Fruit fly (Drosophila melanogaster) whole organism, embryonic: Measurements from ENCODE around the gene Oatp74D.

Experiments
- Abd-B ChIP-seq: fragments of 200-800 bp; sonication (Bioruptor generic); optimal IDR thresholded peaks from 2 replicates; lab custom pipeline; 2018; ENCODE audit warnings: missing biosample characterization, mild to moderate bottlenecking, missing genetic modification characterization, moderate library complexity
- Adf1 ChIP-seq: fragments of 200-800 bp; sonication (Bioruptor generic); IDR thresholded peaks from 2 replicates; pipeline ENCODE4 v1.3.6; 2022; ENCODE audit warnings: missing biosample characterization, missing genetic modification characterization
- Atf6 ChIP-seq: fragments of 200-800 bp; sonication (Bioruptor generic); IDR thresholded peaks from 2 replicates; pipeline ENCODE4 v1.3.6; 2022; ENCODE audit warnings: missing biosample characterization, missing genetic modification characterization
- CG10321 ChIP-seq: fragments of 200-800 bp; sonication (Bioruptor generic); IDR thresholded peaks from 2 replicates; pipeline ENCODE4 v1.3.6; 2022; ENCODE audit warnings: missing biosample characterization, missing genetic modification characterization
- CG10979 ChIP-seq: fragments of 200-800 bp; sonication (Bioruptor generic); optimal IDR thresholded peaks from 2 replicates; lab custom pipeline; 2018; ENCODE audit warnings: missing biosample characterization, mild to moderate bottlenecking, missing genetic modification characterization, moderate library complexity
- CG11398 ChIP-seq: fragments of 200-800 bp; sonication (Bioruptor generic); optimal IDR thresholded peaks from 2 replicates; lab custom pipeline; 2016; ENCODE audit warnings: missing biosample characterization, missing genetic modification characterization
- CG11696 ChIP-seq: fragments of 200-800 bp; sonication (Bioruptor generic); IDR thresholded peaks from 2 replicates; pipeline ENCODE4 v1.3.6; 2022; ENCODE audit warnings: missing biosample characterization, missing genetic modification characterization
- CG12071 ChIP-seq: fragments of 200-800 bp; sonication (Bioruptor generic); optimal IDR thresholded peaks from 3 replicates; lab custom pipeline; 2018; ENCODE audit warnings: missing biosample characterization, mild to moderate bottlenecking, missing genetic modification characterization
- CG14667 ChIP-seq: fragments of 200-800 bp; sonication (Bioruptor generic); IDR thresholded peaks from 2 replicates; pipeline ENCODE4 v1.3.6; 2022; ENCODE audit warnings: missing biosample characterization, missing genetic modification characterization
- CG14710 ChIP-seq: fragments of 200-800 bp; sonication (Bioruptor generic); optimal IDR thresholded peaks from 3 replicates; lab custom pipeline; 2019; ENCODE audit warnings: missing biosample characterization, mild to moderate bottlenecking, missing genetic modification characterization, moderate library complexity
- CG1603 ChIP-seq: fragments of 200-800 bp; sonication (Bioruptor generic); optimal IDR thresholded peaks from 2 replicates; lab custom pipeline; 2019; ENCODE audit warnings: missing biosample characterization, mild to moderate bottlenecking, missing genetic modification characterization, moderate library complexity
- CG16863 ChIP-seq: fragments of 200-800 bp; sonication (Bioruptor generic); optimal IDR thresholded peaks from 3 replicates; lab custom pipeline; 2016; ENCODE audit warnings: missing biosample characterization, missing genetic modification characterization
- CG17328 ChIP-seq: fragments of 200-800 bp; sonication (Bioruptor generic); IDR thresholded peaks from 2 replicates; pipeline ENCODE4 v1.3.6; 2022; ENCODE audit warnings: missing biosample characterization, missing genetic modification characterization
- CG17912 ChIP-seq: fragments of 200-800 bp; sonication (Bioruptor generic); optimal IDR thresholded peaks from 2 replicates; lab custom pipeline; 2018; ENCODE audit warnings: missing biosample characterization, mild to moderate bottlenecking, missing genetic modification characterization
- CG1832 ChIP-seq: fragments of 200-800 bp; sonication (Bioruptor generic); optimal IDR thresholded peaks from 2 replicates; lab custom pipeline; 2017; ENCODE audit warnings: missing biosample characterization, mild to moderate bottlenecking, missing genetic modification characterization, inconsistent platforms
- CG2116 ChIP-seq: fragments of 200-800 bp; sonication (Bioruptor generic); optimal IDR thresholded peaks from 3 replicates; lab custom pipeline; 2018; ENCODE audit warnings: missing biosample characterization, mild to moderate bottlenecking, missing genetic modification characterization
- CG2199 ChIP-seq: fragments of 200-800 bp; sonication (Bioruptor generic); IDR thresholded peaks from 3 replicates; pipeline ENCODE4 v1.3.6; 2022; ENCODE audit warnings: missing biosample characterization, missing genetic modification characterization
- CG2202 ChIP-seq: fragments of 200-800 bp; sonication (Bioruptor generic); optimal IDR thresholded peaks from 2 replicates; lab custom pipeline; 2018; ENCODE audit warnings: missing biosample characterization, mild to moderate bottlenecking, missing genetic modification characterization
- CG3838 ChIP-seq: fragments of 200-800 bp; sonication (Bioruptor generic); optimal IDR thresholded peaks from 3 replicates; lab custom pipeline; 2016; ENCODE audit warnings: missing biosample characterization, missing genetic modification characterization
- CG4404 ChIP-seq: fragments of 200-800 bp; sonication (Bioruptor generic); IDR thresholded peaks from 2 replicates; pipeline ENCODE4 v1.3.6; 2022; ENCODE audit warnings: missing biosample characterization, missing genetic modification characterization
- CG8290 ChIP-seq, 3 experiments: fragments of 200-800 bp; sonication (Bioruptor generic); optimal IDR thresholded peaks; 2 replicates each; lab custom pipeline; 2016 to 2019; ENCODE audit warnings: missing biosample characterization in 3 of 3, missing genetic modification characterization in 3 of 3, mild to moderate bottlenecking in 2 of 3, moderate library complexity in 1 of 3
- CG8359 ChIP-seq: fragments of 200-800 bp; sonication (Bioruptor generic); optimal IDR thresholded peaks from 2 replicates; lab custom pipeline; 2017; ENCODE audit warnings: missing biosample characterization, mild to moderate bottlenecking, missing genetic modification characterization, borderline replicate concordance
- CG8388 ChIP-seq: fragments of 200-800 bp; sonication (Bioruptor generic); optimal IDR thresholded peaks from 2 replicates; lab custom pipeline; 2019; ENCODE audit warnings: missing biosample characterization, mild to moderate bottlenecking, missing genetic modification characterization, moderate library complexity
- Dek ChIP-seq: fragments of 200-800 bp; sonication (Bioruptor generic); optimal IDR thresholded peaks from 3 replicates; lab custom pipeline; 2019; ENCODE audit warnings: missing biosample characterization, mild to moderate bottlenecking, missing genetic modification characterization, moderate library complexity
- Fer2 ChIP-seq: fragments of 200-800 bp; sonication (Bioruptor generic); optimal IDR thresholded peaks from 2 replicates; lab custom pipeline; 2018; ENCODE audit warnings: missing biosample characterization, mild to moderate bottlenecking, missing genetic modification characterization, moderate library complexity
- HLHmδ ChIP-seq: fragments of 200-800 bp; sonication (Bioruptor generic); optimal IDR thresholded peaks from 2 replicates; lab custom pipeline; 2018; ENCODE audit warnings: missing biosample characterization, mild to moderate bottlenecking, missing genetic modification characterization, moderate library complexity
- Hsf ChIP-seq: fragments of 200-800 bp; sonication (Bioruptor generic); optimal IDR thresholded peaks from 3 replicates; lab custom pipeline; 2016; ENCODE audit warnings: missing biosample characterization, missing genetic modification characterization
- MESR4 ChIP-seq: fragments of 200-800 bp; sonication (Bioruptor generic); optimal IDR thresholded peaks from 2 replicates; lab custom pipeline; 2018; ENCODE audit warnings: missing biosample characterization, mild to moderate bottlenecking, missing genetic modification characterization, moderate library complexity
- Sox102F ChIP-seq: fragments of 200-800 bp; sonication (Bioruptor generic); optimal IDR thresholded peaks from 2 replicates; lab custom pipeline; 2018; ENCODE audit warnings: missing biosample characterization, mild to moderate bottlenecking, missing genetic modification characterization, moderate library complexity
- aop ChIP-seq: fragments of 200-800 bp; sonication (Bioruptor generic); IDR thresholded peaks from 2 replicates; pipeline ENCODE4 v1.3.6; 2022; ENCODE audit warnings: missing biosample characterization, missing genetic modification characterization
- br ChIP-seq: fragments of >200 bp; optimal IDR thresholded peaks from 2 replicates; lab custom pipeline; 2017
- crol ChIP-seq: fragments of 200-800 bp; sonication (Bioruptor generic); IDR thresholded peaks from 2 replicates; pipeline ENCODE4 v1.3.6; 2022; ENCODE audit warnings: missing biosample characterization, missing genetic modification characterization
- cwo ChIP-seq: fragments of 200-800 bp; sonication (Bioruptor generic); optimal IDR thresholded peaks from 3 replicates; lab custom pipeline; 2017; ENCODE audit warnings: missing biosample characterization, missing genetic modification characterization, mild to moderate bottlenecking, moderate library complexity, missing genetic modification reagents
- dmrt99B ChIP-seq: fragments of 200-800 bp; sonication (Bioruptor generic); optimal IDR thresholded peaks from 2 replicates; lab custom pipeline; 2018; ENCODE audit warnings: missing biosample characterization, mild to moderate bottlenecking, missing genetic modification characterization, moderate library complexity
- fd3F ChIP-seq: fragments of 200-800 bp; sonication (Bioruptor generic); optimal IDR thresholded peaks from 2 replicates; lab custom pipeline; 2018; ENCODE audit warnings: missing biosample characterization, mild to moderate bottlenecking, missing genetic modification characterization, moderate library complexity
- gt ChIP-seq: fragments of 200-800 bp; sonication (Bioruptor generic); IDR thresholded peaks from 2 replicates; pipeline ENCODE4 v1.3.6; 2022; ENCODE audit warnings: missing biosample characterization, missing genetic modification characterization
- her ChIP-seq: fragments of 200-800 bp; sonication (Bioruptor generic); optimal IDR thresholded peaks from 2 replicates; lab custom pipeline; 2016; ENCODE audit warnings: missing biosample characterization, missing genetic modification characterization
- kah ChIP-seq: fragments of 200-800 bp; sonication (Bioruptor generic); optimal IDR thresholded peaks from 2 replicates; lab custom pipeline; 2018; ENCODE audit warnings: missing biosample characterization, mild to moderate bottlenecking, missing genetic modification characterization
- knrl ChIP-seq: fragments of 200-800 bp; sonication (Bioruptor generic); IDR thresholded peaks from 3 replicates; pipeline ENCODE4 v1.3.6; 2022; ENCODE audit warnings: missing biosample characterization, missing genetic modification characterization; ENCODE audit not compliant: partially characterized antibody
- oc ChIP-seq: fragments of 200-800 bp; sonication (Bioruptor generic); optimal IDR thresholded peaks from 2 replicates; lab custom pipeline; 2018; ENCODE audit warnings: missing biosample characterization, mild to moderate bottlenecking, missing genetic modification characterization, moderate library complexity
- pros ChIP-seq: fragments of 200-800 bp; sonication (Bioruptor generic); optimal IDR thresholded peaks from 3 replicates; lab custom pipeline; 2019; ENCODE audit warnings: missing biosample characterization, mild to moderate bottlenecking, missing genetic modification characterization, moderate library complexity
- row ChIP-seq: fragments of 200-800 bp; sonication (Bioruptor generic); IDR thresholded peaks from 3 replicates; pipeline ENCODE4 v1.3.6; 2022; ENCODE audit warnings: missing biosample characterization, missing genetic modification characterization
- sima ChIP-seq: fragments of 200-800 bp; sonication (Bioruptor generic); optimal IDR thresholded peaks from 2 replicates; lab custom pipeline; 2016; ENCODE audit warnings: missing biosample characterization, missing genetic modification characterization
- tio ChIP-seq: fragments of 200-800 bp; sonication (Bioruptor generic); optimal IDR thresholded peaks from 2 replicates; lab custom pipeline; 2017; ENCODE audit warnings: missing biosample characterization, missing genetic modification characterization, inconsistent platforms
- trem ChIP-seq: fragments of 200-800 bp; optimal IDR thresholded peaks from 3 replicates; lab custom pipeline; 2019; ENCODE audit warnings: missing biosample characterization, mild to moderate bottlenecking, missing genetic modification characterization, moderate library complexity
- trh ChIP-seq: fragments of 200-800 bp; sonication (Bioruptor generic); optimal IDR thresholded peaks from 2 replicates; lab custom pipeline; 2016; ENCODE audit warnings: missing biosample characterization, missing genetic modification characterization
- tup ChIP-seq: fragments of 200-800 bp; sonication (Bioruptor generic); optimal IDR thresholded peaks from 2 replicates; lab custom pipeline; 2016; ENCODE audit warnings: missing biosample characterization, mild to moderate bottlenecking, missing genetic modification characterization, moderate library complexity
- vvl ChIP-seq: fragments of 200-800 bp; sonication (Bioruptor generic); IDR thresholded peaks from 2 replicates; pipeline ENCODE4 v1.3.6; 2022; ENCODE audit warnings: missing biosample characterization, missing genetic modification characterization
- z ChIP-seq: fragments of 200-800 bp; sonication (Bioruptor generic); IDR thresholded peaks from 3 replicates; pipeline ENCODE4 v1.3.6; 2022; ENCODE audit warnings: missing biosample characterization, missing genetic modification characterization
- zfh2 ChIP-seq: fragments of 200-800 bp; sonication (Bioruptor generic); optimal IDR thresholded peaks from 2 replicates; lab custom pipeline; 2016; ENCODE audit warnings: missing biosample characterization, missing genetic modification characterization

The Oatp74D gene

dm6 chr3L:17495266-17495961 lies 8.5 kb downstream of the Oatp74D start (continued):
- no peak for TF ChIP-seq sima
- peak; percentile 22 for TF ChIP-seq CG2202 (tag; lab: Kevin White, UChicago)
- TF ChIP-seq zfh2 = no peak
- no peak for TF ChIP-seq oc (tag; lab: Kevin White, UChicago)
- TF ChIP-seq dmrt99B = peak; percentile 50
- TF ChIP-seq aop = no peak
- TF ChIP-seq z = peak; percentile 29; the same call in 1 of the 3 replicates
- TF ChIP-seq CG1603 = no peak
- peak; percentile 59 for TF ChIP-seq crol
- peak; percentile 28 for TF ChIP-seq Hsf (GFP tag; lab: Kevin White, UChicago)
- no peak for TF ChIP-seq CG3838 (GFP tag; lab: Kevin White, UChicago)
- peak; percentile 15 for TF ChIP-seq trem (tag; lab: Kevin White, UChicago)
- no peak for TF ChIP-seq CG14667 (GFP tag; lab: Robert Waterston, UW)
- no peak for TF ChIP-seq CG10321 (GFP tag; lab: Robert Waterston, UW)
- TF ChIP-seq pros (GFP tag; lab: Kevin White, UChicago) = peak; percentile 77
- no peak for TF ChIP-seq fd3F (GFP tag; lab: Kevin White, UChicago)
- TF ChIP-seq CG2116 = no peak
- peak; percentile 24 for TF ChIP-seq CG16863 (GFP tag; lab: Kevin White, UChicago)
- no peak for TF ChIP-seq CG4404 (GFP tag; lab: Robert Waterston, UW)
- TF ChIP-seq kah (GFP tag; lab: Kevin White, UChicago) = no peak
- TF ChIP-seq CG11696 = no peak
- TF ChIP-seq CG17912 (GFP tag; lab: Kevin White, UChicago) = no peak
- TF ChIP-seq CG17328 = peak; percentile 52
- TF ChIP-seq MESR4 = no peak
- peak; percentile 57; the same call in 2 of the 3 replicates for TF ChIP-seq row (GFP tag; lab: Robert Waterston, UW)
- TF ChIP-seq br (lab: Kevin White, UChicago) = no peak
- TF ChIP-seq cwo (GFP tag; lab: Kevin White, UChicago) = no peak
- no peak for TF ChIP-seq gt (GFP tag; lab: Robert Waterston, UW)
- no peak for TF ChIP-seq Fer2 (tag; lab: Kevin White, UChicago)
- peak; percentile 2 for TF ChIP-seq HLHmδ (GFP tag; lab: Kevin White, UChicago)
- TF ChIP-seq knrl (GFP tag; lab: Robert Waterston, UW) = no peak
- peak; percentile 64 for TF ChIP-seq CG10979
- TF ChIP-seq Dek = no peak
- TF ChIP-seq vvl (GFP tag; lab: Robert Waterston, UW) = peak; percentile 46; the same call in 1 of the 2 replicates
- peak; percentile 42 for TF ChIP-seq Abd-B
- TF ChIP-seq CG2199 = no peak
- no peak for TF ChIP-seq tup (GFP tag; lab: Kevin White, UChicago)
- no peak for TF ChIP-seq CG12071 (GFP tag; lab: Kevin White, UChicago)
- TF ChIP-seq trh = no peak
- no peak for TF ChIP-seq Atf6 (GFP tag; lab: Robert Waterston, UW)
- no peak for TF ChIP-seq her (GFP tag; lab: Kevin White, UChicago)
- TF ChIP-seq CG11398 (GFP tag; lab: Kevin White, UChicago) = no peak
- TF ChIP-seq Adf1 (GFP tag; lab: Robert Waterston, UW) = no peak
- TF ChIP-seq Sox102F (GFP tag; lab: Kevin White, UChicago) = peak; percentile 61
- no peak for TF ChIP-seq tio (GFP tag; lab: Kevin White, UChicago)
- TF ChIP-seq CG8359 (GFP tag; lab: Kevin White, UChicago) = no peak
- peak; percentile 49 for TF ChIP-seq CG14710
- TF ChIP-seq CG8290 (GFP tag; optimal IDR thresholded peaks at IDR 0.05; lab: Kevin White, UChicago) = peak; percentile 1
- TF ChIP-seq CG8290 (tag; optimal IDR thresholded peaks at IDR 0.05; lab: Kevin White, UChicago) = no peak
- TF ChIP-seq CG1832 (GFP tag; lab: Kevin White, UChicago) = no peak
- peak; percentile 27 for TF ChIP-seq CG8388 (GFP tag; lab: Kevin White, UChicago)
